Worm (Caenorhabditis elegans): ENCODE measurements around the gene Y57G11C.46.

DNA sequence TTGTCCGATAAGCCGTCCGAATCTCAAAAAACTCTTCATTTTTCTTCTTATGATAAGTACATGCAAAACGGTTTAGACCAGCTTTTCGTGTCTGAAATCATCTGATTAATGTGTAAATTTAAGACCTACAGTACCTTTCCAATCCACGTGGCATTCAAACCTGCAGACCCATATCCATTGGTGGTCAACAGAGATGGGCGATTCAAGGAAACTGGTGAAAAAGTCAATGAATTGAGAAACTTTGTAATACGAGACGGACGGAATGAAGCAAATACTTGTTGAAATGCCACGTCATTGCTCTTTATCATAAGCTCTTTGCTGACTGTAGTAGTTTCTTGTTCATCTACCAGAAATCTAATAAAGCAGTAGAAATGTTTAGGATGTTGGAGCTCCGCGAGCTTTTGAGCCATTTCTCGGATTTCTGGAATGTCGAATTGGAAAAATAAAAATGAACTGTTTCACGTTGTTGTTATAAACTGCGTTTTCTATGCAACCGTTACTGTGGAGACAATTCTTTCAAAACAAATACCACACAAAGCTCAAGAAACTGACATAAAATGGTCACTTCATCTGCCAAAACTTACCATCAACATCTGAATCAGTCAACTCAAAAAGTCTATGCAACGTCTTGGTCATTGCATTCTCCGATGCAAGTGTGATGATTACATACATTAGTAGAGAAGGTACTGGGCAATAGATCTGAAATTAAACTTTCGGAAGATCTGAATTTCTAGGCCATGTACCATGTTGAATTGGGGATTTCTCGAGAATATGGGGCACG, 52.1 kb downstream of the Y57G11C.46 start:
- TF ChIP-seq aly-2 (tag; optimal IDR thresholded peaks at IDR 0.05) (no peak), nhr-237 (tag; optimal IDR thresholded peaks at IDR 0.05) (no peak), mdl-1 (tag; optimal IDR thresholded peaks at IDR 0.05) (no peak)
